Worm (Caenorhabditis elegans): ENCODE data around the gene tra-3.

ce11 chrIV:14483427-14483826, 39.4 kb upstream of the tra-3 start:
- TF ChIP-seq hlh-15 (tag; optimal IDR thresholded peaks at IDR 0.05) (no peak), F13H6.1 (tag; optimal IDR thresholded peaks at IDR 0.05) (no peak), unc-86 (tag; optimal IDR thresholded peaks at IDR 0.05) (no peak), elt-2 (tag; optimal IDR thresholded peaks at IDR 0.05) (no peak), sox-4 (tag; optimal IDR thresholded peaks at IDR 0.05) (no peak), sdc-2 (tag; optimal IDR thresholded peaks at IDR 0.05) (no peak), hlh-6 (tag; optimal IDR thresholded peaks at IDR 0.05) (no peak), ceh-19 (GFP tag; optimal IDR thresholded peaks at IDR 0.05) (no peak)

Data from whole organism, late embryonic.